Fruit fly (Drosophila melanogaster) whole organism, wandering third instar larva: Measurements from ENCODE around the gene 14-3-3epsilon.

Experiments
- Hnf4 ChIP-seq: fragments of 200-800 bp; sonication (Bioruptor generic); optimal IDR thresholded peaks from 2 replicates; lab custom pipeline; 2016; ENCODE audit warnings: missing biosample characterization, mild to moderate bottlenecking, missing genetic modification characterization
- Hr78 ChIP-seq: fragments of >200 bp; optimal IDR thresholded peaks from 2 replicates; lab custom pipeline; 2017; ENCODE audit warnings: missing biosample characterization, missing genetic modification characterization
- psq ChIP-seq: fragments of 200-800 bp; sonication (Bioruptor generic); optimal IDR thresholded peaks from 3 replicates; lab custom pipeline; 2017; ENCODE audit warnings: missing biosample characterization, mild to moderate bottlenecking, missing genetic modification characterization, moderate library complexity
- tai ChIP-seq: sonication (Bioruptor generic); optimal IDR thresholded peaks from 2 replicates; lab custom pipeline; 2016; ENCODE audit warnings: missing biosample characterization, missing genetic modification characterization

DNA sequence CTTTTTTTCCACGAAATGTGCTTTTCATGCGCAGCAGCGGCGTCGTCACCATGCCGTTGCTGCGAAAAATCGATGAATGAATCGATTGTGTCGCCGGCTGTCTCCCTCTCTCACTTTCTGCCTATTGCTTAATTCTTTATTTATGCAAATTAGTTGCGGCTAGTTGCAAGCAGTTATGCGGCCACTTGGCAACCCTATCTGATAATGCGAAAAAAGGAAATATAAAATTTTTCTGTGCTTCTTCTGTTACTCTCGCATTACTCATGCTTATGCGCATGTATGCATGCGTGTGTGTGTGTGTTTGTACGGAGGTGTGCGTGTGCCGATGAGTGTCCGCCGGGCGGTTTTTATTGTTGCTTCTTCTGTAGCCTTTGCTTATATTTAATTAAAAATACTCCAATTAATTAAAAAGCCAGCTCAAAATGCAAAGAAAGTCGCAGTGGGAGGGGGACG lies 1.4 kb downstream of the 14-3-3epsilon start:
- TF ChIP-seq psq: no peak
- no peak for TF ChIP-seq tai (GFP tag; lab: Kevin White, UChicago)
- TF ChIP-seq Hr78 (GFP tag; lab: Kevin White, UChicago): no peak
- no peak for TF ChIP-seq Hnf4 (GFP tag; lab: Kevin White, UChicago)
